Fruit fly (Drosophila melanogaster) whole organism, embryonic: Measurements from ENCODE around the gene Plod.

Source experiments
- Antp ChIP-seq: fragments of 200-800 bp; sonication (Bioruptor generic); optimal IDR thresholded peaks from 3 replicates; lab custom pipeline; 2016; ENCODE audit warnings: missing biosample characterization, missing genetic modification characterization
- Asciz ChIP-seq: fragments of 200-800 bp; sonication (Bioruptor generic); optimal IDR thresholded peaks from 2 replicates; lab custom pipeline; 2017; ENCODE audit warnings: missing biosample characterization, mild to moderate bottlenecking, missing genetic modification characterization, missing genetic modification reagents
- CG10209 ChIP-seq: fragments of 200-800 bp; sonication (Bioruptor generic); optimal IDR thresholded peaks from 3 replicates; lab custom pipeline; 2017; ENCODE audit warnings: missing biosample characterization, mild to moderate bottlenecking, missing genetic modification characterization, missing genetic modification reagents
- CG10366 ChIP-seq: fragments of 200-800 bp; sonication (Bioruptor generic); IDR thresholded peaks from 2 replicates; pipeline ENCODE4 v1.3.6; 2022; ENCODE audit warnings: missing biosample characterization, missing genetic modification characterization
- CG11085 ChIP-seq: fragments of 200-800 bp; sonication (Bioruptor generic); IDR thresholded peaks from 2 replicates; pipeline ENCODE4 v1.3.6; 2022; ENCODE audit warnings: missing biosample characterization, missing genetic modification characterization
- CG13287 ChIP-seq: fragments of 200-800 bp; sonication (Bioruptor generic); IDR thresholded peaks from 2 replicates; pipeline ENCODE4 v1.3.6; 2022; ENCODE audit warnings: missing biosample characterization, missing genetic modification characterization; ENCODE audit not compliant: partially characterized antibody
- CG1529 ChIP-seq: fragments of 200-800 bp; sonication (Bioruptor generic); optimal IDR thresholded peaks from 3 replicates; lab custom pipeline; 2018; ENCODE audit warnings: missing biosample characterization, missing genetic modification characterization
- CG1602 ChIP-seq: fragments of 200-800 bp; sonication (Bioruptor generic); optimal IDR thresholded peaks from 3 replicates; lab custom pipeline; 2016; ENCODE audit warnings: missing biosample characterization, missing genetic modification characterization
- CG16815 ChIP-seq: fragments of 200-800 bp; sonication (Bioruptor generic); optimal IDR thresholded peaks from 3 replicates; lab custom pipeline; 2017; ENCODE audit warnings: missing biosample characterization, mild to moderate bottlenecking, missing genetic modification characterization
- CG17361 ChIP-seq: fragments of 200-800 bp; sonication (Bioruptor generic); IDR thresholded peaks from 3 replicates; pipeline ENCODE4 v1.3.6; 2022; ENCODE audit warnings: missing biosample characterization, missing genetic modification characterization
- CG17385 ChIP-seq: fragments of 200-800 bp; sonication (Bioruptor generic); optimal IDR thresholded peaks from 3 replicates; lab custom pipeline; 2018; ENCODE audit warnings: missing biosample characterization, mild to moderate bottlenecking, missing genetic modification characterization
- CG17829 ChIP-seq: fragments of 200-800 bp; optimal IDR thresholded peaks from 2 replicates; lab custom pipeline; 2019; ENCODE audit warnings: missing biosample characterization, mild to moderate bottlenecking, missing genetic modification characterization, moderate library complexity
- CG2116 ChIP-seq: fragments of 200-800 bp; sonication (Bioruptor generic); optimal IDR thresholded peaks from 3 replicates; lab custom pipeline; 2018; ENCODE audit warnings: missing biosample characterization, mild to moderate bottlenecking, missing genetic modification characterization
- CG2678 ChIP-seq: fragments of 200-800 bp; sonication (Bioruptor generic); optimal IDR thresholded peaks from 3 replicates; lab custom pipeline; 2019; ENCODE audit warnings: missing biosample characterization, mild to moderate bottlenecking, missing genetic modification characterization, moderate library complexity
- CG4854 ChIP-seq: fragments of 200-800 bp; sonication (Bioruptor generic); optimal IDR thresholded peaks from 2 replicates; lab custom pipeline; 2016; ENCODE audit warnings: missing biosample characterization, missing genetic modification characterization, inconsistent platforms
- CG6689 ChIP-seq: fragments of 200-800 bp; sonication (Bioruptor generic); IDR thresholded peaks from 2 replicates; pipeline ENCODE4 v1.3.6; 2022; ENCODE audit warnings: missing biosample characterization, missing genetic modification characterization
- CG6813 ChIP-seq: fragments of 200-800 bp; sonication (Bioruptor generic); optimal IDR thresholded peaks from 2 replicates; lab custom pipeline; 2017; ENCODE audit warnings: missing biosample characterization, missing genetic modification characterization, mild to moderate bottlenecking, moderate library complexity, missing genetic modification reagents
- CG6854 ChIP-seq: fragments of 200-800 bp; sonication (Bioruptor generic); optimal IDR thresholded peaks from 3 replicates; lab custom pipeline; 2017; ENCODE audit warnings: missing biosample characterization, mild to moderate bottlenecking, missing genetic modification characterization
- CG7372 ChIP-seq: fragments of 200-800 bp; sonication (Bioruptor generic); IDR thresholded peaks from 2 replicates; pipeline ENCODE4 v1.3.6; 2022; ENCODE audit warnings: missing biosample characterization, missing genetic modification characterization
- CG8281 ChIP-seq: fragments of 200-800 bp; sonication (Bioruptor generic); optimal IDR thresholded peaks from 2 replicates; lab custom pipeline; 2018; ENCODE audit warnings: missing biosample characterization, mild to moderate bottlenecking, missing genetic modification characterization, moderate library complexity
- CG8388 ChIP-seq: fragments of 200-800 bp; sonication (Bioruptor generic); optimal IDR thresholded peaks from 2 replicates; lab custom pipeline; 2019; ENCODE audit warnings: missing biosample characterization, mild to moderate bottlenecking, missing genetic modification characterization, moderate library complexity
- CG8765 ChIP-seq: fragments of 200-800 bp; sonication (Bioruptor generic); IDR thresholded peaks from 2 replicates; pipeline ENCODE4 v1.3.6; 2022; ENCODE audit warnings: missing biosample characterization, missing genetic modification characterization
- CG9727 ChIP-seq: fragments of 200-800 bp; sonication (Bioruptor generic); optimal IDR thresholded peaks from 3 replicates; lab custom pipeline; 2017; ENCODE audit warnings: missing biosample characterization, mild to moderate bottlenecking, missing genetic modification characterization
- CG9797 ChIP-seq: fragments of 200-800 bp; sonication (Bioruptor generic); optimal IDR thresholded peaks from 3 replicates; lab custom pipeline; 2018; ENCODE audit warnings: missing biosample characterization, mild to moderate bottlenecking, missing genetic modification characterization
- CkIIα-i1 ChIP-seq: fragments of 200-800 bp; sonication (Bioruptor generic); IDR thresholded peaks from 2 replicates; pipeline ENCODE4 v1.3.6; 2022; ENCODE audit warnings: missing biosample characterization, missing genetic modification characterization
- Dad ChIP-seq: fragments of 200-800 bp; sonication (Bioruptor generic); optimal IDR thresholded peaks from 3 replicates; lab custom pipeline; 2016; ENCODE audit warnings: missing biosample characterization, missing genetic modification characterization
- ERR ChIP-seq: fragments of 200-800 bp; sonication (Bioruptor generic); optimal IDR thresholded peaks from 2 replicates; lab custom pipeline; 2016; ENCODE audit warnings: missing biosample characterization, missing genetic modification characterization
- Eip74EF ChIP-seq, 2 experiments: fragments of 200-800 bp in 1 of 2; fragments of >200 bp in 1 of 2; sonication (Bioruptor generic) in 1 of 2; optimal IDR thresholded peaks; 2 replicates each; lab custom pipeline; 2017 to 2019; ENCODE audit warnings: missing biosample characterization in 2 of 2, missing genetic modification characterization in 2 of 2, mild to moderate bottlenecking in 1 of 2, moderate library complexity in 1 of 2
- H2.0 ChIP-seq: fragments of 200-800 bp; sonication (Bioruptor generic); IDR thresholded peaks from 2 replicates; pipeline ENCODE4 v1.3.6; 2022; ENCODE audit warnings: missing biosample characterization, missing genetic modification characterization
- Hmr ChIP-seq: fragments of 200-800 bp; sonication (Bioruptor generic); optimal IDR thresholded peaks from 3 replicates; lab custom pipeline; 2017; ENCODE audit warnings: mild to moderate bottlenecking, missing biosample characterization, missing genetic modification reagents, missing genetic modification characterization
- Hr39 ChIP-seq: fragments of >200 bp; optimal IDR thresholded peaks from 2 replicates; lab custom pipeline; 2017
- Max ChIP-seq: fragments of 200-800 bp; sonication (Bioruptor generic); optimal IDR thresholded peaks from 2 replicates; lab custom pipeline; 2016; ENCODE audit warnings: missing biosample characterization, mild to moderate bottlenecking, missing genetic modification characterization
- Opbp ChIP-seq: fragments of 200-800 bp; sonication (Bioruptor generic); IDR thresholded peaks from 3 replicates; pipeline ENCODE4 v1.3.6; 2022; ENCODE audit warnings: missing biosample characterization, missing genetic modification characterization; ENCODE audit not compliant: partially characterized antibody
- Xbp1 ChIP-seq: fragments of 200-800 bp; sonication (Bioruptor generic); optimal IDR thresholded peaks from 3 replicates; lab custom pipeline; 2016; ENCODE audit warnings: missing biosample characterization, mild to moderate bottlenecking, missing genetic modification characterization
- en ChIP-seq: fragments of 200-800 bp; sonication (Bioruptor generic); optimal IDR thresholded peaks from 2 replicates; lab custom pipeline; 2016; ENCODE audit warnings: missing biosample characterization, missing genetic modification characterization
- ftz-f1 ChIP-seq: fragments of 200-800 bp; sonication (Bioruptor generic); optimal IDR thresholded peaks from 2 replicates; lab custom pipeline; 2016; ENCODE audit warnings: missing biosample characterization, missing genetic modification characterization
- gcm ChIP-seq: fragments of 200-800 bp; sonication (Bioruptor generic); optimal IDR thresholded peaks from 2 replicates; lab custom pipeline; 2019; ENCODE audit warnings: missing biosample characterization, mild to moderate bottlenecking, missing genetic modification characterization, moderate library complexity
- gro ChIP-seq: fragments of 200-800 bp; sonication (Bioruptor generic); optimal IDR thresholded peaks from 2 replicates; lab custom pipeline; 2016; ENCODE audit warnings: missing biosample characterization, missing genetic modification characterization
- ind ChIP-seq: fragments of 200-800 bp; sonication (Bioruptor generic); optimal IDR thresholded peaks from 3 replicates; lab custom pipeline; 2016; ENCODE audit warnings: missing biosample characterization, missing genetic modification characterization
- lab ChIP-seq: fragments of 200-800 bp; sonication (Bioruptor generic); optimal IDR thresholded peaks from 3 replicates; lab custom pipeline; 2017; ENCODE audit warnings: missing biosample characterization, missing genetic modification characterization, mild to moderate bottlenecking, moderate library complexity, missing genetic modification reagents
- lilli ChIP-seq: fragments of 200-800 bp; sonication (Bioruptor generic); optimal IDR thresholded peaks from 3 replicates; lab custom pipeline; 2016; ENCODE audit warnings: missing biosample characterization, missing genetic modification characterization
- mirr ChIP-seq: fragments of 200-800 bp; sonication (Bioruptor generic); optimal IDR thresholded peaks from 3 replicates; lab custom pipeline; 2018; ENCODE audit warnings: missing biosample characterization, mild to moderate bottlenecking, missing genetic modification characterization
- repo ChIP-seq: fragments of 200-800 bp; sonication (Bioruptor generic); optimal IDR thresholded peaks from 2 replicates; lab custom pipeline; 2016; ENCODE audit warnings: missing biosample characterization, missing genetic modification characterization
- sens-2 ChIP-seq: fragments of 200-800 bp; sonication (Bioruptor generic); IDR thresholded peaks from 2 replicates; pipeline ENCODE4 v1.3.6; 2022; ENCODE audit warnings: missing biosample characterization, missing genetic modification characterization
- sug ChIP-seq: fragments of 200-800 bp; optimal IDR thresholded peaks from 2 replicates; lab custom pipeline; 2019; ENCODE audit warnings: missing biosample characterization, mild to moderate bottlenecking, missing genetic modification characterization, moderate library complexity
- toy ChIP-seq: fragments of 200-800 bp; sonication (Bioruptor generic); IDR thresholded peaks from 2 replicates; pipeline ENCODE4 v1.3.6; 2022; ENCODE audit warnings: missing biosample characterization, missing genetic modification characterization
- trem ChIP-seq: fragments of 200-800 bp; optimal IDR thresholded peaks from 3 replicates; lab custom pipeline; 2019; ENCODE audit warnings: missing biosample characterization, mild to moderate bottlenecking, missing genetic modification characterization, moderate library complexity
- zfh1 ChIP-seq: fragments of 200-800 bp; sonication (Bioruptor generic); IDR thresholded peaks from 3 replicates; pipeline ENCODE4 v1.3.6; 2022; ENCODE audit warnings: missing biosample characterization, missing genetic modification characterization

Gene Plod

DNA sequence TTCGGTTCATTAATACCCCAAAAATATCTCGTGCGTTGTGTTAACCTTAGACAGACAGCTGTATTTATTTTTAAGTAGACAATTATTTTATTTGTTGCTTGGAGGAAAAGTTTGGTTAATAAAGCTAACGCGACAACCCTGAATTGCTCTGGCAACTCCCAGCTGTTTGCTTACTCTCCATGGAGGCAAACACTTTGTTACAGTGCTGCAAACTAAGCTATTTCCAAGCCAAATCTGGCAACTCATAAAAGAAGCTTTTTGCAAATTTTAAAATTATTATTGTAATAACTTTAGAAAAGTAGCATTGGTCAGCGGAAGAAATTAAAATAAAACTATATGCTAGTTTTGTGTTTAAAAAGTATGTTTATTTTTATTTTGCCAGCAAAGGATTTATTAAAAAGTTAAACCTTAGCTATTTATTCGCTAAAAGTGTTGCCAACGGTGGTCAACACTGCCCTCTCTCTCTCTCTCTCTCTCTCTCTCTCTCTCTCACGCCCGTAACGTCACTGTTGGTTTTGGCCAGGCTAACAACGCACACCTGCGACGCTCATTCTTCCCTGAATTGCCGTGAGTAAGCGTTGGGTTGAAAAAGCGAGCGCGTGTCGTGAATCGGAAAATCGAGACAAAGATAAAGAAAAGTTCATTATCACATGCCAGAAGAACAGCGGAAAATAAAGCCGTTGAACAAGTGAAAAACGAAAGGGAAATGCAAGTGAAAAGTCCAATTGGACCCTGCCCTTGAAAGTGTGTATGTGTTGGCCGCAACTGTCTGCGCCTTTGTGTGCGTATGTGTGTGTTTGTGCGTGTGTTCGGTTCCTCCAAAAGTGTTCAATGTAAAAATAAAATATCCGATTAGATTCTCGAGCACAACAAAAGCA is 9.7 kb upstream of the Plod start (continued):
- TF ChIP-seq lab (GFP tag; lab: Kevin White, UChicago) (peak; percentile 97), toy (GFP tag; lab: Robert Waterston, UW) (peak; percentile 85), Asciz (GFP tag; lab: Kevin White, UChicago) (peak; percentile 83), sens-2 (GFP tag; lab: Robert Waterston, UW) (peak; percentile 70), CG10366 (GFP tag; lab: Robert Waterston, UW) (peak; percentile 83), Dad (peak; percentile 70), CG6813 (GFP tag; lab: Kevin White, UChicago) (peak; percentile 92), CkIIα-i1 (GFP tag; lab: Robert Waterston, UW) (peak; percentile 67; the same call in 1 of the 2 replicates), CG4854 (peak; percentile 69), mirr (GFP tag; lab: Kevin White, UChicago) (peak; percentile 64), Antp (GFP tag; lab: Kevin White, UChicago) (peak; percentile 93), CG17361 (peak; percentile 74), sug (peak; percentile 78), CG8281 (tag; lab: Kevin White, UChicago) (no peak), en (GFP tag; lab: Kevin White, UChicago) (peak; percentile 82), CG8388 (peak; percentile 86), CG2678 (tag; lab: Kevin White, UChicago) (peak; percentile 85), CG17829 (tag; lab: Kevin White, UChicago) (peak; percentile 86), CG9727 (GFP tag; lab: Kevin White, UChicago) (peak; percentile 88), CG1529 (GFP tag; lab: Kevin White, UChicago) (peak; percentile 45), lilli (GFP tag; lab: Kevin White, UChicago) (peak; percentile 96), H2.0 (GFP tag; lab: Robert Waterston, UW) (peak; percentile 92), ind (GFP tag; lab: Kevin White, UChicago) (peak; percentile 90), CG17385 (GFP tag; lab: Kevin White, UChicago) (peak; percentile 76), CG10209 (peak; percentile 89), CG1602 (GFP tag; lab: Kevin White, UChicago) (peak; percentile 75), CG13287 (GFP tag; lab: Robert Waterston, UW) (peak; percentile 36; the same call in 1 of the 2 replicates), ERR (GFP tag; lab: Kevin White, UChicago) (peak; percentile 76), ftz-f1 (peak; percentile 59), trem (peak; percentile 77), Eip74EF (GFP tag; optimal IDR thresholded peaks at IDR 0.05; lab: Kevin White, UChicago) (peak in 1 of 2 experiments; percentile 36), CG8765 (GFP tag; lab: Robert Waterston, UW) (peak; percentile 81), zfh1 (GFP tag; lab: Robert Waterston, UW) (peak; percentile 94), CG9797 (peak; percentile 18), Max (GFP tag; lab: Kevin White, UChicago) (peak; percentile 53), repo (GFP tag; lab: Kevin White, UChicago) (peak; percentile 88), CG11085 (peak; percentile 90), gro (GFP tag; lab: Kevin White, UChicago) (peak; percentile 94), gcm (peak; percentile 82), Opbp (0 out of 3 replicates have a peak, but pooled peaks have one; percentile 32), CG2116 (GFP tag; lab: Kevin White, UChicago) (peak; percentile 69), CG6689 (GFP tag; lab: Robert Waterston, UW) (peak; percentile 94), Hmr (GFP tag; lab: Kevin White, UChicago) (peak; percentile 95), Hr39 (lab: Kevin White, UChicago) (no peak), CG16815 (peak; percentile 74), Xbp1 (GFP tag; lab: Kevin White, UChicago) (peak; percentile 89), CG6854 (GFP tag; lab: Kevin White, UChicago) (peak; percentile 86), CG7372 (GFP tag; lab: Robert Waterston, UW) (peak; percentile 90)
